Worm (Caenorhabditis elegans) whole organism, L2 larva: ENCODE measurements around the gene F01D5.1.
"Not testable (repeated sequence)": the region's sequence is repeated elsewhere in the genome, so short reads cannot be mapped to it uniquely, and the experiment has no call there.

Experiments
- C34F6.9 ChIP-seq: fragments of 150-350 bp; optimal IDR thresholded peaks from 2 replicates; lab custom pipeline; 2014; ENCODE audit warnings: missing biosample characterization, missing genetic modification characterization
- F13H6.1 ChIP-seq: sonication (generic microtip); optimal IDR thresholded peaks from 2 replicates; lab custom pipeline; 2016; ENCODE audit warnings: missing genetic modification characterization, missing compliant biosample characterization
- R02D3.7 ChIP-seq: fragments of 150-350 bp; optimal IDR thresholded peaks from 2 replicates; lab custom pipeline; 2014; ENCODE audit warnings: missing biosample characterization, missing genetic modification characterization
- Y55F3AM.14 ChIP-seq: fragments of 200-800 bp; sonication (Bioruptor generic); optimal IDR thresholded peaks from 2 replicates; lab custom pipeline; 2018; ENCODE audit warnings: mild to moderate bottlenecking, missing genetic modification characterization, missing compliant biosample characterization
- ZK546.5 ChIP-seq: sonication (generic microtip); optimal IDR thresholded peaks from 2 replicates; lab custom pipeline; 2017; ENCODE audit warnings: missing biosample characterization, missing genetic modification characterization
- alr-1 ChIP-seq: fragments of 150-350 bp; optimal IDR thresholded peaks from 2 replicates; lab custom pipeline; 2014; ENCODE audit warnings: missing biosample characterization, missing genetic modification characterization
- aly-2 ChIP-seq: fragments of 150-350 bp; optimal IDR thresholded peaks from 2 replicates; lab custom pipeline; 2014; ENCODE audit warnings: missing biosample characterization, missing genetic modification characterization
- ama-1 ChIP-seq: fragments of 150-350 bp; optimal IDR thresholded peaks from 2 replicates; lab custom pipeline; 2018; ENCODE audit warnings: inconsistent platforms
- blmp-1 ChIP-seq: sonication (generic microtip); optimal IDR thresholded peaks from 2 replicates; lab custom pipeline; 2017; ENCODE audit warnings: missing genetic modification characterization, mild to moderate bottlenecking, missing compliant biosample characterization, antibody characterized with exemption, moderate library complexity; ENCODE audit not compliant: insufficient read depth
- ceh-16 ChIP-seq: fragments of 150-350 bp; optimal IDR thresholded peaks from 2 replicates; lab custom pipeline; 2014; ENCODE audit warnings: missing biosample characterization, missing genetic modification characterization
- ceh-82 ChIP-seq: fragments of 150-350 bp; optimal IDR thresholded peaks from 2 replicates; lab custom pipeline; 2014; ENCODE audit warnings: missing biosample characterization, missing genetic modification characterization
- crh-2 ChIP-seq: sonication (generic microtip); optimal IDR thresholded peaks from 2 replicates; lab custom pipeline; 2017; ENCODE audit warnings: missing biosample characterization, missing genetic modification characterization
- dmd-4 ChIP-seq: sonication (generic microtip); optimal IDR thresholded peaks from 2 replicates; lab custom pipeline; 2017; ENCODE audit warnings: missing biosample characterization, missing genetic modification characterization
- egl-27 ChIP-seq: sonication (generic microtip); optimal IDR thresholded peaks from 3 replicates; lab custom pipeline; 2017; ENCODE audit warnings: missing biosample characterization, missing genetic modification reagents, missing genetic modification characterization
- elt-1 ChIP-seq: fragments of 150-350 bp; optimal IDR thresholded peaks from 2 replicates; lab custom pipeline; 2014; ENCODE audit warnings: missing biosample characterization, missing genetic modification characterization
- elt-3 ChIP-seq: sonication (generic microtip); optimal IDR thresholded peaks from 2 replicates; lab custom pipeline; 2017; ENCODE audit warnings: missing biosample characterization, missing genetic modification characterization
- fos-1 ChIP-seq: fragments of 150-350 bp; optimal IDR thresholded peaks from 2 replicates; lab custom pipeline; 2014; ENCODE audit warnings: missing biosample characterization, missing genetic modification characterization
- gmeb-1 ChIP-seq: fragments of 150-350 bp; optimal IDR thresholded peaks from 2 replicates; lab custom pipeline; 2014; ENCODE audit warnings: missing biosample characterization, missing genetic modification characterization
- lin-11 ChIP-seq: fragments of 150-350 bp; sonication (generic microtip); optimal IDR thresholded peaks from 2 replicates; lab custom pipeline; 2014; ENCODE audit warnings: missing biosample characterization, missing genetic modification characterization, inconsistent platforms, mixed read lengths
- lin-13 ChIP-seq: fragments of 150-350 bp; optimal IDR thresholded peaks from 2 replicates; lab custom pipeline; 2014; ENCODE audit warnings: missing biosample characterization, missing genetic modification reagents, missing genetic modification characterization
- lin-39 ChIP-seq: fragments of 150-350 bp; optimal IDR thresholded peaks from 2 replicates; lab custom pipeline; 2014; ENCODE audit warnings: missing biosample characterization, missing genetic modification reagents, missing genetic modification characterization
- lsy-2 ChIP-seq, 2 experiments: fragments of 150-350 bp in 1 of 2; sonication (generic microtip) in 1 of 2; optimal IDR thresholded peaks; 2 replicates each; lab custom pipeline; 2014 to 2017; ENCODE audit warnings: missing biosample characterization in 2 of 2, missing genetic modification characterization in 2 of 2
- mab-5 ChIP-seq: fragments of 150-350 bp; optimal IDR thresholded peaks from 2 replicates; lab custom pipeline; 2014; ENCODE audit warnings: missing biosample characterization, missing genetic modification characterization
- mbf-1 ChIP-seq: sonication (generic microtip); optimal IDR thresholded peaks from 2 replicates; lab custom pipeline; 2017; ENCODE audit warnings: missing biosample characterization, missing genetic modification characterization
- mdl-1 ChIP-seq, 2 experiments: fragments of 150-350 bp in 1 of 2; sonication (generic microtip) in 1 of 2; optimal IDR thresholded peaks; 2 replicates each; lab custom pipeline; 2017; ENCODE audit warnings: missing biosample characterization in 2 of 2, missing genetic modification characterization in 2 of 2
- nhr-10 ChIP-seq: sonication (generic microtip); optimal IDR thresholded peaks from 2 replicates; lab custom pipeline; 2017; ENCODE audit warnings: missing biosample characterization, missing genetic modification characterization
- nhr-11 ChIP-seq: fragments of 150-350 bp; optimal IDR thresholded peaks from 2 replicates; lab custom pipeline; 2014; ENCODE audit warnings: missing biosample characterization, missing genetic modification characterization
- nhr-12 ChIP-seq: fragments of 150-350 bp; optimal IDR thresholded peaks from 2 replicates; lab custom pipeline; 2014; ENCODE audit warnings: missing biosample characterization, missing genetic modification characterization
- nhr-129 ChIP-seq: fragments of 150-350 bp; optimal IDR thresholded peaks from 2 replicates; lab custom pipeline; 2014; ENCODE audit warnings: missing biosample characterization, missing genetic modification characterization
- nhr-21 ChIP-seq: fragments of 150-350 bp; optimal IDR thresholded peaks from 2 replicates; lab custom pipeline; 2014; ENCODE audit warnings: missing biosample characterization, missing genetic modification characterization
- nhr-23 ChIP-seq: fragments of 150-350 bp; optimal IDR thresholded peaks from 2 replicates; lab custom pipeline; 2014; ENCODE audit warnings: missing biosample characterization, missing genetic modification reagents, missing genetic modification characterization
- nhr-237 ChIP-seq: fragments of 150-350 bp; optimal IDR thresholded peaks from 2 replicates; lab custom pipeline; 2014; ENCODE audit warnings: missing biosample characterization, missing genetic modification characterization
- nhr-25 ChIP-seq: fragments of 150-350 bp; sonication (generic microtip); optimal IDR thresholded peaks from 3 replicates; lab custom pipeline; 2014; ENCODE audit warnings: missing biosample characterization, missing genetic modification characterization
- nhr-6 ChIP-seq: fragments of 150-350 bp; optimal IDR thresholded peaks from 2 replicates; lab custom pipeline; 2014; ENCODE audit warnings: missing biosample characterization, missing genetic modification characterization
- nhr-77 ChIP-seq: fragments of 150-350 bp; optimal IDR thresholded peaks from 2 replicates; lab custom pipeline; 2014; ENCODE audit warnings: missing biosample characterization, missing genetic modification characterization
- peb-1 ChIP-seq: fragments of 150-350 bp; optimal IDR thresholded peaks from 2 replicates; lab custom pipeline; 2014; ENCODE audit warnings: missing biosample characterization, missing genetic modification characterization
- sem-4 ChIP-seq: fragments of 150-350 bp; optimal IDR thresholded peaks from 2 replicates; lab custom pipeline; 2014; ENCODE audit warnings: missing biosample characterization, missing genetic modification reagents, missing genetic modification characterization
- skn-1 ChIP-seq: sonication (generic microtip); optimal IDR thresholded peaks from 2 replicates; lab custom pipeline; 2017; ENCODE audit warnings: missing biosample characterization, missing genetic modification characterization
- sma-3 ChIP-seq: sonication (generic microtip); optimal IDR thresholded peaks from 2 replicates; lab custom pipeline; 2016; ENCODE audit warnings: missing genetic modification reagents, missing genetic modification characterization, missing compliant biosample characterization
- sma-9 ChIP-seq, 2 experiments: fragments of 150-350 bp in 1 of 2; sonication (generic microtip) in 1 of 2; optimal IDR thresholded peaks; 2 replicates each; lab custom pipeline; 2014 to 2016; ENCODE audit warnings: missing genetic modification characterization in 2 of 2, mild to moderate bottlenecking in 1 of 2, missing biosample characterization in 1 of 2, missing compliant biosample characterization in 1 of 2, missing genetic modification reagents in 1 of 2, moderate library complexity in 1 of 2
- snpc-4 ChIP-seq: fragments of 150-350 bp; optimal IDR thresholded peaks from 2 replicates; lab custom pipeline; 2014; ENCODE audit warnings: missing biosample characterization, missing genetic modification characterization
- unc-39 ChIP-seq: fragments of 150-350 bp; optimal IDR thresholded peaks from 2 replicates; lab custom pipeline; 2014; ENCODE audit warnings: missing biosample characterization, missing genetic modification characterization
- unc-55 ChIP-seq: fragments of 150-350 bp; sonication (generic microtip); optimal IDR thresholded peaks from 3 replicates; lab custom pipeline; 2014; ENCODE audit warnings: missing biosample characterization, missing genetic modification reagents, missing genetic modification characterization
- unc-62 ChIP-seq: fragments of 150-350 bp; optimal IDR thresholded peaks from 2 replicates; lab custom pipeline; 2014; ENCODE audit warnings: missing biosample characterization, missing genetic modification reagents, missing genetic modification characterization
- zag-1 ChIP-seq: fragments of 150-350 bp; optimal IDR thresholded peaks from 2 replicates; lab custom pipeline; 2014; ENCODE audit warnings: missing biosample characterization, missing genetic modification characterization
- ztf-1 ChIP-seq: fragments of 200-800 bp; sonication (Bioruptor generic); conservative IDR thresholded peaks from 2 replicates; pipeline ENCODE4 v1.3.6; 2022; ENCODE audit warnings: missing genetic modification characterization, missing compliant biosample characterization
- ztf-11 ChIP-seq: sonication (generic microtip); optimal IDR thresholded peaks from 2 replicates; lab custom pipeline; 2017; ENCODE audit warnings: missing biosample characterization, missing genetic modification characterization
- ztf-4 ChIP-seq: fragments of 150-350 bp; optimal IDR thresholded peaks from 2 replicates; lab custom pipeline; 2014; ENCODE audit warnings: missing biosample characterization, missing genetic modification characterization

F01D5.1 gene

ce11 chrII:14021230-14021629, 23.8 kb upstream of the F01D5.1 start, which contains the start of gene F01D5.10:
F01D5.10 (minus strand) TSS chrII:14021330.
- TF ChIP-seq gmeb-1 (tag; lab: Kevin White, UChicago); unc-39; unc-62 (GFP tag; lab: Kevin White, UChicago): not testable (repeated sequence)

ce11 chrII:14018887-14019286, 21.5 kb upstream of the F01D5.1 start:
- TF ChIP-seq nhr-23 (tag; lab: Kevin White, UChicago) (no peak), unc-62 (GFP tag; lab: Kevin White, UChicago) (no peak), nhr-10 (tag; lab: Kevin White, UChicago) (no peak), aly-2 (tag; lab: Kevin White, UChicago) (no peak), ZK546.5 (tag; lab: Kevin White, UChicago) (no peak), skn-1 (no peak), nhr-237 (tag; lab: Kevin White, UChicago) (no peak), egl-27 (tag; lab: Kevin White, UChicago) (no peak), C34F6.9 (tag; lab: Kevin White, UChicago) (no peak), R02D3.7 (tag; lab: Kevin White, UChicago) (no peak), elt-1 (no peak), mdl-1 (tag; optimal IDR thresholded peaks at IDR 0.05; lab: Kevin White, UChicago) (no peak), nhr-77 (no peak)

ce11 chrII:14018192-14018591, 20.8 kb upstream of the F01D5.1 start:
- peak; percentile 28 for TF ChIP-seq ztf-4 (tag; lab: Kevin White, UChicago)
- TF ChIP-seq F13H6.1 (tag; lab: Kevin White, UChicago) = peak; percentile 77
- no peak for TF ChIP-seq ZK546.5 (tag; lab: Kevin White, UChicago)
- no peak for TF ChIP-seq aly-2 (tag; lab: Kevin White, UChicago)
- TF ChIP-seq skn-1 = no peak
- TF ChIP-seq ztf-11 = no peak
- no peak for TF ChIP-seq ceh-82
- no peak for TF ChIP-seq lin-39
- peak; percentile 85 for TF ChIP-seq gmeb-1 (tag; lab: Kevin White, UChicago)
- peak; percentile 99 for TF ChIP-seq snpc-4 (tag; lab: Kevin White, UChicago)
- no peak for TF ChIP-seq sem-4 (tag; lab: Kevin White, UChicago)
- TF ChIP-seq Y55F3AM.14 = peak; percentile 82
- TF ChIP-seq mab-5 (tag; lab: Kevin White, UChicago) = no peak
- no peak for TF ChIP-seq zag-1
- peak; percentile 87 for TF ChIP-seq nhr-21 (tag; lab: Kevin White, UChicago)
- no peak for TF ChIP-seq nhr-12 (tag; lab: Kevin White, UChicago)
- TF ChIP-seq elt-3 (tag; lab: Kevin White, UChicago) = no peak
- TF ChIP-seq sma-9 (GFP tag; optimal IDR thresholded peaks at IDR 0.05; lab: Kevin White, UChicago) = peak; percentile 78
- no peak for TF ChIP-seq sma-9 (tag; optimal IDR thresholded peaks at IDR 0.05; lab: Kevin White, UChicago)
- TF ChIP-seq nhr-25 (tag; lab: Kevin White, UChicago) = peak; percentile 45
- peak; percentile 85 for TF ChIP-seq crh-2
- no peak for TF ChIP-seq unc-39
- TF ChIP-seq elt-1 = no peak
- TF ChIP-seq nhr-11 (tag; lab: Kevin White, UChicago) = no peak
- peak; percentile 99 for TF ChIP-seq ama-1 (lab: Kevin White, UChicago)
- no peak for TF ChIP-seq R02D3.7 (tag; lab: Kevin White, UChicago)
- no peak for TF ChIP-seq nhr-23 (tag; lab: Kevin White, UChicago)
- TF ChIP-seq nhr-237 (tag; lab: Kevin White, UChicago) = no peak
- no peak for TF ChIP-seq peb-1 (tag; lab: Kevin White, UChicago)
- peak; percentile 67 for TF ChIP-seq nhr-77
- peak; percentile 66 to 77 for TF ChIP-seq lsy-2 (tag; optimal IDR thresholded peaks at IDR 0.05; lab: Kevin White, UChicago)
- peak; percentile 82 for TF ChIP-seq lin-13
- TF ChIP-seq nhr-129 (tag; lab: Kevin White, UChicago) = peak; percentile 46
- no peak for TF ChIP-seq mbf-1
- no peak for TF ChIP-seq unc-62 (GFP tag; lab: Kevin White, UChicago)
- no peak for TF ChIP-seq dmd-4
- TF ChIP-seq sma-3 = peak; percentile 96
- peak; percentile 26 for TF ChIP-seq nhr-10 (tag; lab: Kevin White, UChicago)
- no peak for TF ChIP-seq nhr-6
- TF ChIP-seq unc-55 (GFP tag; lab: Kevin White, UChicago) = peak; percentile 53
- peak; percentile 63 for TF ChIP-seq lin-11 (tag; lab: Kevin White, UChicago)
- TF ChIP-seq ceh-16 (tag; lab: Kevin White, UChicago) = peak; percentile 80
- 0 out of 2 replicates have a peak, but pooled peaks have one; percentile 80 for TF ChIP-seq ztf-1 (GFP tag; lab: Robert Waterston, UW)
- no peak for TF ChIP-seq blmp-1 (tag; lab: Kevin White, UChicago)
- peak; percentile 33 for TF ChIP-seq fos-1 (tag; lab: Kevin White, UChicago)
- TF ChIP-seq alr-1 = no peak
- peak; percentile 40 for TF ChIP-seq egl-27 (tag; lab: Kevin White, UChicago)
- TF ChIP-seq mdl-1 (tag; optimal IDR thresholded peaks at IDR 0.05; lab: Kevin White, UChicago) = peak; percentile 6 to 42
- peak; percentile 44 for TF ChIP-seq C34F6.9 (tag; lab: Kevin White, UChicago)
